Fruit fly (Drosophila melanogaster): ENCODE data around the gene Ubc4.

dm6 chr3L:9698193-9698642, at the start of gene Ubc4:
- TF ChIP-seq CG17806 (tag; optimal IDR thresholded peaks at IDR 0.05) (peak; percentile 8), rn (GFP tag; IDR thresholded peaks at IDR 0.05) (no peak), CG12605 (GFP tag; IDR thresholded peaks at IDR 0.05) (no peak), CG14655 (GFP tag; optimal IDR thresholded peaks at IDR 0.05) (no peak), CG8159 (tag; optimal IDR thresholded peaks at IDR 0.05) (peak; percentile 2), CG8301 (tag; optimal IDR thresholded peaks at IDR 0.05) (no peak), CG13204 (GFP tag; optimal IDR thresholded peaks at IDR 0.05) (no peak), CG15710 (tag; optimal IDR thresholded peaks at IDR 0.05) (peak; percentile 7), fd96Ca (GFP tag; IDR thresholded peaks at IDR 0.05) (no peak), CG10348 (GFP tag; IDR thresholded peaks at IDR 0.05) (no peak), gl (tag; optimal IDR thresholded peaks at IDR 0.05) (peak; percentile 40), Snoo (tag; optimal IDR thresholded peaks at IDR 0.05) (peak; percentile 8), CG4496 (GFP tag; IDR thresholded peaks at IDR 0.05) (peak; percentile 12; the same call in 1 of the 3 replicates)
